Fruit fly (Drosophila melanogaster): ENCODE measurements around the gene Raf.
A peak's percentile ranks its signal among the peaks of the same experiment; 100 is the strongest.

Raf gene

dm6 chrX:2359845-2360244 is 64.6 kb downstream of the Raf start (continued):
- TF ChIP-seq Dad (GFP tag; optimal IDR thresholded peaks at IDR 0.05) (no peak), Side (GFP tag; optimal IDR thresholded peaks at IDR 0.05) (no peak), row (GFP tag; IDR thresholded peaks at IDR 0.05) (peak; percentile 25; the same call in 1 of the 3 replicates), Abd-B (GFP tag; optimal IDR thresholded peaks at IDR 0.05) (no peak), CG30431 (GFP tag; optimal IDR thresholded peaks at IDR 0.05) (no peak), vfl (GFP tag; optimal IDR thresholded peaks at IDR 0.05) (no peak), CG7987 (GFP tag; optimal IDR thresholded peaks at IDR 0.05) (no peak), Chrac-16 (GFP tag; optimal IDR thresholded peaks at IDR 0.05) (no peak), CG3847 (GFP tag; IDR thresholded peaks at IDR 0.05) (no peak), CG2678 (tag; optimal IDR thresholded peaks at IDR 0.05) (peak; percentile 27), pros (GFP tag; optimal IDR thresholded peaks at IDR 0.05) (no peak), Nf-YB (GFP tag; optimal IDR thresholded peaks at IDR 0.05) (no peak), Adf1 (GFP tag; IDR thresholded peaks at IDR 0.05) (no peak), CG6254 (GFP tag; optimal IDR thresholded peaks at IDR 0.05) (no peak), pho (GFP tag; optimal IDR thresholded peaks at IDR 0.05) (no peak), CG11723 (GFP tag; optimal IDR thresholded peaks at IDR 0.05) (no peak), Usf (GFP tag; optimal IDR thresholded peaks at IDR 0.05) (no peak), CG4328 (GFP tag; optimal IDR thresholded peaks at IDR 0.05) (no peak), jing (GFP tag; optimal IDR thresholded peaks at IDR 0.05) (no peak), psq (GFP tag; optimal IDR thresholded peaks at IDR 0.05) (no peak), peb (GFP tag; IDR thresholded peaks at IDR 0.05) (no peak), CG1832 (GFP tag; optimal IDR thresholded peaks at IDR 0.05) (no peak), Xbp1 (GFP tag; optimal IDR thresholded peaks at IDR 0.05) (peak; percentile 21), PHDP (tag; optimal IDR thresholded peaks at IDR 0.05) (no peak), E2f2 (GFP tag; IDR thresholded peaks at IDR 0.05) (no peak), scrt (GFP tag; optimal IDR thresholded peaks at IDR 0.05) (no peak), CG14050 (GFP tag; IDR thresholded peaks at IDR 0.05) (no peak), Dfd (GFP tag; optimal IDR thresholded peaks at IDR 0.05) (no peak), abd-A (tag; optimal IDR thresholded peaks at IDR 0.05) (no peak), CG3407 (GFP tag; optimal IDR thresholded peaks at IDR 0.05) (no peak), CG9932 (GFP tag; IDR thresholded peaks at IDR 0.05) (no peak), gce (GFP tag; IDR thresholded peaks at IDR 0.05) (no peak), wek (GFP tag; optimal IDR thresholded peaks at IDR 0.05) (no peak), run (tag; optimal IDR thresholded peaks at IDR 0.05) (no peak), cwo (GFP tag; optimal IDR thresholded peaks at IDR 0.05) (no peak), rib (GFP tag; IDR thresholded peaks at IDR 0.05) (no peak), Pdp1 (GFP tag; optimal IDR thresholded peaks at IDR 0.05) (no peak), pnt (GFP tag; optimal IDR thresholded peaks at IDR 0.05) (no peak), Myb (GFP tag; optimal IDR thresholded peaks at IDR 0.05) (no peak), CG32772 (GFP tag; IDR thresholded peaks at IDR 0.05) (no peak), CG17361 (GFP tag; IDR thresholded peaks at IDR 0.05) (no peak), ftz-f1 (GFP tag; optimal IDR thresholded peaks at IDR 0.05) (no peak), nmo (GFP tag; optimal IDR thresholded peaks at IDR 0.05) (peak; percentile 4), dmrt11E (tag; optimal IDR thresholded peaks at IDR 0.05) (no peak), MESR4 (GFP tag; optimal IDR thresholded peaks at IDR 0.05) (no peak), CG7271 (tag; optimal IDR thresholded peaks at IDR 0.05) (no peak), Opbp (GFP tag; IDR thresholded peaks at IDR 0.05; ENCODE audit: partially characterized antibody) (no peak), prd (optimal IDR thresholded peaks at IDR 0.05) (no peak), prd (GFP tag; IDR thresholded peaks at IDR 0.05) (peak; percentile 31; the same call in 1 of the 3 replicates), sna (GFP tag; IDR thresholded peaks at IDR 0.05; ENCODE audit: partially characterized antibody) (no peak), wdn (GFP tag; IDR thresholded peaks at IDR 0.05) (no peak), ind (GFP tag; optimal IDR thresholded peaks at IDR 0.05) (peak; percentile 30)
